Fruit fly (Drosophila melanogaster) whole organism, embryonic: Measurements from ENCODE around the gene mRpS9.

Experiments
- B-H1 ChIP-seq: fragments of 200-800 bp; sonication (Bioruptor generic); IDR thresholded peaks from 3 replicates; pipeline ENCODE4 v1.3.6; 2022; ENCODE audit warnings: missing biosample characterization, missing genetic modification characterization
- B-H2 ChIP-seq: fragments of 200-800 bp; sonication (Bioruptor generic); optimal IDR thresholded peaks from 2 replicates; lab custom pipeline; 2018; ENCODE audit warnings: missing biosample characterization, mild to moderate bottlenecking, missing genetic modification characterization
- CG10543 ChIP-seq: fragments of 200-800 bp; sonication (Bioruptor generic); optimal IDR thresholded peaks from 3 replicates; lab custom pipeline; 2017; ENCODE audit warnings: missing biosample characterization, mild to moderate bottlenecking, missing genetic modification characterization, moderate library complexity
- CG12155 ChIP-seq: fragments of 200-800 bp; sonication (Bioruptor generic); optimal IDR thresholded peaks from 3 replicates; lab custom pipeline; 2016; ENCODE audit warnings: missing biosample characterization, missing genetic modification characterization
- CG12391 ChIP-seq: fragments of 200-800 bp; sonication (Bioruptor generic); optimal IDR thresholded peaks from 3 replicates; lab custom pipeline; 2018; ENCODE audit warnings: missing biosample characterization, mild to moderate bottlenecking, missing genetic modification characterization, moderate library complexity
- CG13287 ChIP-seq: fragments of 200-800 bp; sonication (Bioruptor generic); IDR thresholded peaks from 2 replicates; pipeline ENCODE4 v1.3.6; 2022; ENCODE audit warnings: missing biosample characterization, missing genetic modification characterization; ENCODE audit not compliant: partially characterized antibody
- CG17912 ChIP-seq: fragments of 200-800 bp; sonication (Bioruptor generic); optimal IDR thresholded peaks from 2 replicates; lab custom pipeline; 2018; ENCODE audit warnings: missing biosample characterization, mild to moderate bottlenecking, missing genetic modification characterization
- CG18764 ChIP-seq: fragments of 200-800 bp; sonication (Bioruptor generic); optimal IDR thresholded peaks from 3 replicates; lab custom pipeline; 2016; ENCODE audit warnings: missing biosample characterization, missing genetic modification characterization
- CG2199 ChIP-seq: fragments of 200-800 bp; sonication (Bioruptor generic); IDR thresholded peaks from 3 replicates; pipeline ENCODE4 v1.3.6; 2022; ENCODE audit warnings: missing biosample characterization, missing genetic modification characterization
- CG33213 ChIP-seq: fragments of 200-800 bp; sonication (Bioruptor generic); optimal IDR thresholded peaks from 3 replicates; lab custom pipeline; 2016; ENCODE audit warnings: missing biosample characterization, missing genetic modification characterization
- CG42726 ChIP-seq: fragments of 200-800 bp; sonication (Bioruptor generic); IDR thresholded peaks from 2 replicates; pipeline ENCODE4 v1.3.6; 2022; ENCODE audit warnings: missing biosample characterization, missing genetic modification characterization; ENCODE audit not compliant: partially characterized antibody
- CG4360 ChIP-seq: fragments of 200-800 bp; sonication (Bioruptor generic); IDR thresholded peaks from 2 replicates; pipeline ENCODE4 v1.3.6; 2022; ENCODE audit warnings: missing biosample characterization, missing genetic modification characterization
- CG43689 ChIP-seq: fragments of 200-800 bp; sonication (Bioruptor generic); IDR thresholded peaks from 2 replicates; pipeline ENCODE4 v1.3.6; 2022; ENCODE audit warnings: missing biosample characterization, missing genetic modification characterization
- CG5180 ChIP-seq: fragments of 200-800 bp; sonication (Bioruptor generic); optimal IDR thresholded peaks from 3 replicates; lab custom pipeline; 2017; ENCODE audit warnings: missing biosample characterization, missing genetic modification characterization, mild to moderate bottlenecking, moderate library complexity, missing genetic modification reagents
- CG5245 ChIP-seq: fragments of 200-800 bp; sonication (Bioruptor generic); optimal IDR thresholded peaks from 3 replicates; lab custom pipeline; 2016; ENCODE audit warnings: missing biosample characterization, missing genetic modification characterization
- CG6791 ChIP-seq: fragments of 200-800 bp; sonication (Bioruptor generic); IDR thresholded peaks from 3 replicates; pipeline ENCODE4 v1.3.6; 2022; ENCODE audit warnings: missing biosample characterization, missing genetic modification characterization; ENCODE audit not compliant: partially characterized antibody
- CG7928 ChIP-seq: fragments of 200-800 bp; sonication (Bioruptor generic); optimal IDR thresholded peaks from 2 replicates; lab custom pipeline; 2017; ENCODE audit warnings: missing biosample characterization, mild to moderate bottlenecking, missing genetic modification characterization
- CG8281 ChIP-seq: fragments of 200-800 bp; sonication (Bioruptor generic); optimal IDR thresholded peaks from 2 replicates; lab custom pipeline; 2018; ENCODE audit warnings: missing biosample characterization, mild to moderate bottlenecking, missing genetic modification characterization, moderate library complexity
- CG8290 ChIP-seq, 3 experiments: fragments of 200-800 bp; sonication (Bioruptor generic); optimal IDR thresholded peaks; 2 replicates each; lab custom pipeline; 2016 to 2019; ENCODE audit warnings: missing biosample characterization in 3 of 3, missing genetic modification characterization in 3 of 3, mild to moderate bottlenecking in 2 of 3, moderate library complexity in 1 of 3
- E2f1 ChIP-seq: fragments of 200-800 bp; sonication (Bioruptor generic); IDR thresholded peaks from 2 replicates; pipeline ENCODE4 v1.3.6; 2022; ENCODE audit warnings: missing biosample characterization, missing genetic modification characterization
- Eip74EF ChIP-seq, 2 experiments: fragments of 200-800 bp in 1 of 2; fragments of >200 bp in 1 of 2; sonication (Bioruptor generic) in 1 of 2; optimal IDR thresholded peaks; 2 replicates each; lab custom pipeline; 2017 to 2019; ENCODE audit warnings: missing biosample characterization in 2 of 2, missing genetic modification characterization in 2 of 2, mild to moderate bottlenecking in 1 of 2, moderate library complexity in 1 of 2
- Ets65A ChIP-seq: fragments of 200-800 bp; sonication (Bioruptor generic); peaks from one replicate; lab custom pipeline; 2016; ENCODE audit warnings: missing biosample characterization, missing genetic modification characterization
- Hmx ChIP-seq: fragments of 200-800 bp; sonication (Bioruptor generic); optimal IDR thresholded peaks from 2 replicates; lab custom pipeline; 2016; ENCODE audit warnings: missing biosample characterization, missing genetic modification characterization
- Hr3 ChIP-seq: fragments of 200-800 bp; sonication (Bioruptor generic); optimal IDR thresholded peaks from 3 replicates; lab custom pipeline; 2016; ENCODE audit warnings: missing biosample characterization, missing genetic modification characterization
- MESR4 ChIP-seq: fragments of 200-800 bp; sonication (Bioruptor generic); optimal IDR thresholded peaks from 2 replicates; lab custom pipeline; 2018; ENCODE audit warnings: missing biosample characterization, mild to moderate bottlenecking, missing genetic modification characterization, moderate library complexity
- MTF-1 ChIP-seq: fragments of 200-800 bp; sonication (Bioruptor generic); optimal IDR thresholded peaks from 2 replicates; lab custom pipeline; 2018; ENCODE audit warnings: missing biosample characterization, mild to moderate bottlenecking, missing genetic modification characterization, borderline replicate concordance
- Mad ChIP-seq: fragments of 200-800 bp; sonication (Bioruptor generic); optimal IDR thresholded peaks from 2 replicates; lab custom pipeline; 2016; ENCODE audit warnings: missing biosample characterization, missing genetic modification characterization
- Med ChIP-seq: fragments of 200-800 bp; sonication (Bioruptor generic); peaks from one replicate; lab custom pipeline; 2016; ENCODE audit warnings: missing biosample characterization, missing genetic modification characterization, mild to moderate bottlenecking, inconsistent platforms, moderate library complexity
- Mes4 ChIP-seq: fragments of 200-800 bp; sonication (Bioruptor generic); optimal IDR thresholded peaks from 2 replicates; lab custom pipeline; 2016; ENCODE audit warnings: missing biosample characterization, missing genetic modification characterization
- Nf-YB ChIP-seq: fragments of 200-800 bp; sonication (Bioruptor generic); optimal IDR thresholded peaks from 3 replicates; lab custom pipeline; 2019; ENCODE audit warnings: missing biosample characterization, mild to moderate bottlenecking, missing genetic modification characterization, moderate library complexity
- Spps ChIP-seq: fragments of 200-800 bp; sonication (Bioruptor generic); optimal IDR thresholded peaks from 2 replicates; lab custom pipeline; 2018; ENCODE audit warnings: missing biosample characterization, mild to moderate bottlenecking, missing genetic modification characterization
- Sry-δ ChIP-seq: fragments of 200-800 bp; sonication (Bioruptor generic); optimal IDR thresholded peaks from 2 replicates; lab custom pipeline; 2016; ENCODE audit warnings: missing biosample characterization, missing genetic modification characterization
- Stat92E ChIP-seq, 3 experiments: fragments of >200 bp in 2 of 3; fragments of 200-800 bp in 1 of 3; sonication (Bioruptor generic) in 1 of 3; optimal IDR thresholded peaks; 2 replicates each; lab custom pipeline; 2017 to 2019; ENCODE audit warnings: missing biosample characterization in 3 of 3, missing genetic modification characterization in 3 of 3, mild to moderate bottlenecking in 1 of 3, moderate library complexity in 1 of 3
- btn ChIP-seq: fragments of 200-800 bp; sonication (Bioruptor generic); optimal IDR thresholded peaks from 2 replicates; lab custom pipeline; 2016; ENCODE audit warnings: missing biosample characterization, missing genetic modification characterization
- cg ChIP-seq: fragments of 200-800 bp; sonication (Bioruptor generic); optimal IDR thresholded peaks from 3 replicates; lab custom pipeline; 2019; ENCODE audit warnings: missing biosample characterization, mild to moderate bottlenecking, missing genetic modification characterization, moderate library complexity
- crol ChIP-seq: fragments of 200-800 bp; sonication (Bioruptor generic); IDR thresholded peaks from 2 replicates; pipeline ENCODE4 v1.3.6; 2022; ENCODE audit warnings: missing biosample characterization, missing genetic modification characterization
- dati ChIP-seq: fragments of 200-800 bp; sonication (Bioruptor generic); IDR thresholded peaks from 2 replicates; pipeline ENCODE4 v1.3.6; 2022; ENCODE audit warnings: missing biosample characterization, missing genetic modification characterization
- esg ChIP-seq: fragments of 200-800 bp; sonication (Bioruptor generic); conservative IDR thresholded peaks from 2 replicates; pipeline ENCODE4 v1.3.6; 2022; ENCODE audit warnings: missing biosample characterization, missing genetic modification characterization
- gem ChIP-seq: fragments of 200-800 bp; sonication (Bioruptor generic); optimal IDR thresholded peaks from 2 replicates; lab custom pipeline; 2019; ENCODE audit warnings: missing biosample characterization, mild to moderate bottlenecking, missing genetic modification characterization, moderate library complexity
- grn ChIP-seq: fragments of 200-800 bp; sonication (Bioruptor generic); optimal IDR thresholded peaks from 3 replicates; lab custom pipeline; 2017; ENCODE audit warnings: missing biosample characterization, missing genetic modification characterization
- mirr ChIP-seq: fragments of 200-800 bp; sonication (Bioruptor generic); optimal IDR thresholded peaks from 3 replicates; lab custom pipeline; 2018; ENCODE audit warnings: missing biosample characterization, mild to moderate bottlenecking, missing genetic modification characterization
- nom ChIP-seq: fragments of 200-800 bp; sonication (Bioruptor generic); optimal IDR thresholded peaks from 2 replicates; lab custom pipeline; 2017; ENCODE audit warnings: missing biosample characterization, missing genetic modification characterization, mild to moderate bottlenecking, moderate library complexity, missing genetic modification reagents
- oc ChIP-seq: fragments of 200-800 bp; sonication (Bioruptor generic); optimal IDR thresholded peaks from 2 replicates; lab custom pipeline; 2018; ENCODE audit warnings: missing biosample characterization, mild to moderate bottlenecking, missing genetic modification characterization, moderate library complexity
- otp ChIP-seq: fragments of 200-800 bp; sonication (Bioruptor generic); IDR thresholded peaks from 3 replicates; pipeline ENCODE4, ENCODE4 v1.3.6; 2022; ENCODE audit warnings: missing biosample characterization, missing genetic modification characterization
- pan ChIP-seq, 4 experiments: fragments of >200 bp in 3 of 4; fragments of 200-800 bp in 1 of 4; sonication (Bioruptor generic) in 1 of 4; optimal IDR thresholded peaks in 3 of 4; IDR thresholded peaks in 1 of 4; 2 replicates each; pipeline versions ENCODE4 v1.3.6 to Lab custom; 2017 to 2022; ENCODE audit warnings: missing biosample characterization in 2 of 4, missing genetic modification characterization in 2 of 4, mixed read lengths in 1 of 4
- pb ChIP-seq: fragments of 200-800 bp; sonication (Bioruptor generic); optimal IDR thresholded peaks from 3 replicates; lab custom pipeline; 2016; ENCODE audit warnings: missing biosample characterization, missing genetic modification characterization
- sens ChIP-seq: fragments of 200-800 bp; sonication (Bioruptor generic); peaks from one replicate; lab custom pipeline; 2016; ENCODE audit warnings: missing biosample characterization, missing genetic modification characterization
- wdn ChIP-seq: fragments of 200-800 bp; sonication (Bioruptor generic); IDR thresholded peaks from 2 replicates; pipeline ENCODE4 v1.3.6; 2022; ENCODE audit warnings: missing biosample characterization, missing genetic modification characterization

mRpS9 gene

dm6 chr3R:7936786-7937363, 34.4 kb upstream of the mRpS9 start (continued):
- peak; percentile 99 for TF ChIP-seq Nf-YB (GFP tag; lab: Kevin White, UChicago)
- no peak for TF ChIP-seq CG5245 (GFP tag; lab: Kevin White, UChicago)
- no peak for TF ChIP-seq crol (GFP tag; lab: Robert Waterston, UW)
- TF ChIP-seq E2f1, result no peak
- no peak for TF ChIP-seq wdn (GFP tag; lab: Robert Waterston, UW)
- no peak for TF ChIP-seq otp (GFP tag; lab: Robert Waterston, UW)
- no peak for TF ChIP-seq CG33213 (GFP tag; lab: Kevin White, UChicago)
- TF ChIP-seq esg, result no peak
- TF ChIP-seq B-H2 (GFP tag; lab: Kevin White, UChicago), result no peak
- TF ChIP-seq CG2199 (GFP tag; lab: Robert Waterston, UW), result 0 out of 3 replicates have a peak, but pooled peaks have one; percentile 55
- TF ChIP-seq Eip74EF (GFP tag; optimal IDR thresholded peaks at IDR 0.05; lab: Kevin White, UChicago), result no peak
- TF ChIP-seq CG4360, result peak; percentile 91
- TF ChIP-seq CG17912 (GFP tag; lab: Kevin White, UChicago), result no peak
- TF ChIP-seq cg, result peak; percentile 74
- TF ChIP-seq dati (GFP tag; lab: Robert Waterston, UW), result no peak
- peak; percentile 23 for TF ChIP-seq nom
- no peak for TF ChIP-seq MTF-1
- no peak for TF ChIP-seq pb
- peak; percentile 14; the same call in 1 of the 2 replicates for TF ChIP-seq CG13287
- TF ChIP-seq MESR4 (GFP tag; lab: Kevin White, UChicago), result no peak
- no peak for TF ChIP-seq gem (tag; lab: Kevin White, UChicago)
- TF ChIP-seq CG42726 (GFP tag; lab: Robert Waterston, UW), result 0 out of 2 replicates have a peak, but pooled peaks have one; percentile 34

- TF ChIP-seq CG8281 (tag; lab: Kevin White, UChicago), result peak; percentile 91
- no peak for TF ChIP-seq CG5180 (GFP tag; lab: Kevin White, UChicago)
- no peak for TF ChIP-seq Stat92E (GFP tag; optimal IDR thresholded peaks at IDR 0.05; lab: Kevin White, UChicago)
- no peak for TF ChIP-seq CG17912 (GFP tag; lab: Kevin White, UChicago)
- TF ChIP-seq btn (GFP tag; lab: Kevin White, UChicago), result no peak
- no peak for TF ChIP-seq Spps (tag; lab: Kevin White, UChicago)
- peak; percentile 66 for TF ChIP-seq Ets65A
Observed at dm6 chr3R:7926354-7926753, 23.9 kb upstream of the mRpS9 start.

DNA sequence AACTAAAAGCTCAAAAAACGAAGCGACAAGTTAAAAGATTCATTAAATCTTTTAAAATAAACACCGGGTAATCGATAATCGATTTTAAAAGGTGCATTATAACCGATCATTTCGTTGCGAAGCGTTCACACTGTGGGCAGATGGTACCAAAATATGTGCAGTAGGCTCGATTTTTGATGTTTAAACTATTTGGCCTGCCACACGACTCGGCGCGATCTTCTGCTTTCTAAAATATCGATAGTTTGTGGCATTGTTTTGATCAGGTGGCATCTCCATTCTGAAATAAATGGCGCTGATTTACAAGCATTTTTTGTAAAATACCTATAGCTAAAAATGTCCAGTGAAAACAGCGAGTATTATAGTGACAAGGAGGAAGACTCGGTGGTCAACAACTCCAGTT, 17.7 kb upstream of the mRpS9 start, which contains the start of the genes CG10445 and lds:
TSS of gene CG10445 (minus strand) at position 104 of the 400 bp plus-strand sequence.
TSS of gene lds (plus strand) at position 236 of the 400 bp plus-strand sequence.
- TF ChIP-seq CG10543 (GFP tag; lab: Kevin White, UChicago) (no peak), B-H1 (GFP tag; lab: Robert Waterston, UW) (no peak), Mad (no peak), Mes4 (GFP tag; lab: Kevin White, UChicago) (no peak), CG43689 (no peak), gem (tag; lab: Kevin White, UChicago) (no peak), Hmx (no peak), CG18764 (GFP tag; lab: Kevin White, UChicago) (peak; percentile 14), CG7928 (GFP tag; lab: Kevin White, UChicago) (no peak), CG8290 (GFP tag; optimal IDR thresholded peaks at IDR 0.05; lab: Kevin White, UChicago) (no peak), CG8290 (tag; optimal IDR thresholded peaks at IDR 0.05; lab: Kevin White, UChicago) (no peak), Sry-δ (peak; percentile 86), CG12391 (tag; lab: Kevin White, UChicago) (no peak), grn (no peak), oc (no peak), pan (optimal IDR thresholded peaks at IDR 0.05; lab: Kevin White, UChicago) (no peak), pan (GFP tag; optimal IDR thresholded peaks at IDR 0.05 in 1 of 2, IDR thresholded peaks at IDR 0.05 in 1 of 2) (no peak), mirr (no peak), Med (GFP tag; lab: Kevin White, UChicago) (no peak), CG6791 (peak; percentile 93), Hr3 (GFP tag; lab: Kevin White, UChicago) (no peak), sens (GFP tag; lab: Kevin White, UChicago) (peak; percentile 93), CG12155 (GFP tag; lab: Kevin White, UChicago) (no peak)
